Worm (Caenorhabditis elegans): ENCODE data around the gene htz-1.

The htz-1 gene

ce11 chrIV:4472418-4473173 lies 26.6 kb downstream of the htz-1 start (continued):
- TF ChIP-seq spr-3 (GFP tag; optimal IDR thresholded peaks at IDR 0.05): peak; percentile 13
- no peak for TF ChIP-seq spr-1 (tag; optimal IDR thresholded peaks at IDR 0.05)
- TF ChIP-seq nhr-237 (tag; optimal IDR thresholded peaks at IDR 0.05): no peak
- no peak for TF ChIP-seq pha-4 (GFP tag; IDR thresholded peaks at IDR 0.05)
- TF ChIP-seq pha-4 (tag; optimal IDR thresholded peaks at IDR 0.05): no peak
- TF ChIP-seq zag-1 (tag; optimal IDR thresholded peaks at IDR 0.05): no peak
- no peak for TF ChIP-seq gei-8 (GFP tag; optimal IDR thresholded peaks at IDR 0.05)
- no peak for TF ChIP-seq ceh-82 (tag; optimal IDR thresholded peaks at IDR 0.05)
- TF ChIP-seq tag-97 (GFP tag; IDR thresholded peaks at IDR 0.05): no peak
- no peak for TF ChIP-seq zip-2 (tag; optimal IDR thresholded peaks at IDR 0.05)
- TF ChIP-seq daf-19 (GFP tag; conservative IDR thresholded peaks at IDR 0.05): no peak
- no peak for TF ChIP-seq set-16 (GFP tag; IDR thresholded peaks at IDR 0.05)
- TF ChIP-seq ces-1 (GFP tag; optimal IDR thresholded peaks at IDR 0.05): no peak
- no peak for TF ChIP-seq D1046.2 (GFP tag; IDR thresholded peaks at IDR 0.05)
- TF ChIP-seq unc-62 (GFP tag; optimal IDR thresholded peaks at IDR 0.05 in 1 of 2): peak in 1 of 2 experiments; percentile 98
- TF ChIP-seq unc-62 (tag; optimal IDR thresholded peaks at IDR 0.05): no peak
- peak; percentile 12; the same call in 1 of the 2 replicates for TF ChIP-seq mdt-29 (GFP tag; IDR thresholded peaks at IDR 0.05)
- TF ChIP-seq arid-1 (GFP tag; conservative IDR thresholded peaks at IDR 0.05): no peak
- TF ChIP-seq nhr-10 (tag; optimal IDR thresholded peaks at IDR 0.05): no peak
- no peak for TF ChIP-seq lin-1 (GFP tag; IDR thresholded peaks at IDR 0.05)
- peak; percentile 23 for TF ChIP-seq nhr-25 (tag; optimal IDR thresholded peaks at IDR 0.05; ENCODE audit: borderline replicate concordance, insufficient read depth)
- no peak for TF ChIP-seq T20F7.1 (GFP tag; optimal IDR thresholded peaks at IDR 0.05)
- no peak for TF ChIP-seq zfp-2 (tag; optimal IDR thresholded peaks at IDR 0.05)
- TF ChIP-seq lin-15B (tag; optimal IDR thresholded peaks at IDR 0.05): no peak
- peak; percentile 69 for TF ChIP-seq nhr-28 (tag; optimal IDR thresholded peaks at IDR 0.05)
- TF ChIP-seq egl-27 (tag; optimal IDR thresholded peaks at IDR 0.05): no peak
- TF ChIP-seq lin-38 (GFP tag; IDR thresholded peaks at IDR 0.05): no peak
- no peak for TF ChIP-seq zfp-3 (GFP tag; conservative IDR thresholded peaks at IDR 0.05)
- TF ChIP-seq nhr-42 (GFP tag; IDR thresholded peaks at IDR 0.05): no peak
- TF ChIP-seq R02D3.7 (tag; optimal IDR thresholded peaks at IDR 0.05): no peak
- no peak for TF ChIP-seq ceh-62 (tag; optimal IDR thresholded peaks at IDR 0.05)
- TF ChIP-seq lir-3 (tag; optimal IDR thresholded peaks at IDR 0.05): no peak
- no peak for TF ChIP-seq F44E2.7 (GFP tag; IDR thresholded peaks at IDR 0.05)
- peak; percentile 17 for TF ChIP-seq nhr-11 (tag; optimal IDR thresholded peaks at IDR 0.05)
- no peak for TF ChIP-seq daf-16 (GFP tag; optimal IDR thresholded peaks at IDR 0.05)
- peak; percentile 61 for TF ChIP-seq daf-16 (tag; optimal IDR thresholded peaks at IDR 0.05)
- peak; percentile 83 for TF ChIP-seq mxl-3 (GFP tag; optimal IDR thresholded peaks at IDR 0.05)
- TF ChIP-seq ceh-28 (tag; optimal IDR thresholded peaks at IDR 0.05): no peak
- TF ChIP-seq zip-11 (GFP tag; IDR thresholded peaks at IDR 0.05): no peak
- no peak for TF ChIP-seq vab-7 (GFP tag; IDR thresholded peaks at IDR 0.05)
- no peak for TF ChIP-seq ctbp-1 (GFP tag; IDR thresholded peaks at IDR 0.05)
- TF ChIP-seq ceh-44 (GFP tag; IDR thresholded peaks at IDR 0.05): no peak
- peak; percentile 36 for TF ChIP-seq dve-1 (tag; optimal IDR thresholded peaks at IDR 0.05; ENCODE audit: insufficient read depth)
- no peak for TF ChIP-seq nhr-76 (tag; optimal IDR thresholded peaks at IDR 0.05)
- no peak for TF ChIP-seq ZK546.5 (tag; optimal IDR thresholded peaks at IDR 0.05)
- TF ChIP-seq fos-1 (tag; optimal IDR thresholded peaks at IDR 0.05): no peak
- TF ChIP-seq mes-2 (tag; optimal IDR thresholded peaks at IDR 0.05; ENCODE audit: poor library complexity, severe bottlenecking): no peak
- no peak for TF ChIP-seq duxl-1 (tag; optimal IDR thresholded peaks at IDR 0.05; ENCODE audit: poor library complexity)
- peak; percentile 44 for TF ChIP-seq mep-1 (tag; optimal IDR thresholded peaks at IDR 0.05)
- TF ChIP-seq nhr-6 (tag; optimal IDR thresholded peaks at IDR 0.05): no peak
- TF ChIP-seq pqm-1 (tag; optimal IDR thresholded peaks at IDR 0.05): no peak
- TF ChIP-seq ztf-7 (tag; optimal IDR thresholded peaks at IDR 0.05): no peak

Measured in whole organism, L4 larva.